Worm (Caenorhabditis elegans) whole organism, L4 larva: ENCODE data around the gene Y43C5A.4.
"Not testable (repeated sequence)": the region's sequence is repeated elsewhere in the genome, so short reads cannot be mapped to it uniquely, and the experiment has no call there.

Experiments used
- T26A8.4 ChIP-seq: fragments of 200-800 bp; sonication (Bioruptor generic); IDR thresholded peaks from 2 replicates; pipeline ENCODE4 v1.3.6; 2022; ENCODE audit warnings: missing genetic modification characterization, missing compliant biosample characterization
- daf-19 ChIP-seq: fragments of 200-800 bp; sonication (Bioruptor generic); conservative IDR thresholded peaks from 2 replicates; pipeline ENCODE4 v1.3.6; 2022; ENCODE audit warnings: missing genetic modification characterization, missing compliant biosample characterization
- dmd-9 ChIP-seq: fragments of 200-800 bp; sonication (Bioruptor generic); IDR thresholded peaks from 2 replicates; pipeline ENCODE4 v1.3.6; 2022; ENCODE audit warnings: missing genetic modification reagents, missing genetic modification characterization, missing compliant biosample characterization
- fkh-10 ChIP-seq: fragments of 150-350 bp; optimal IDR thresholded peaks from 2 replicates; lab custom pipeline; 2014; ENCODE audit warnings: missing biosample characterization, missing genetic modification reagents, missing genetic modification characterization
- fos-1 ChIP-seq: fragments of 150-350 bp; optimal IDR thresholded peaks from 2 replicates; lab custom pipeline; 2014; ENCODE audit warnings: missing biosample characterization, missing genetic modification characterization
- lsy-2 ChIP-seq, 2 experiments: fragments of 150-350 bp in 1 of 2; sonication (generic microtip) in 1 of 2; optimal IDR thresholded peaks; 2 replicates each; lab custom pipeline; 2014 to 2017; ENCODE audit warnings: missing biosample characterization in 2 of 2, missing genetic modification characterization in 2 of 2
- nhr-102 ChIP-seq: sonication (generic microtip); optimal IDR thresholded peaks from 2 replicates; lab custom pipeline; 2016; ENCODE audit warnings: mild to moderate bottlenecking, missing genetic modification characterization, moderate library complexity, missing compliant biosample characterization
- nhr-11 ChIP-seq: fragments of 150-350 bp; optimal IDR thresholded peaks from 2 replicates; lab custom pipeline; 2014; ENCODE audit warnings: missing biosample characterization, missing genetic modification characterization
- nhr-237 ChIP-seq: sonication (generic microtip); optimal IDR thresholded peaks from 2 replicates; lab custom pipeline; 2017; ENCODE audit warnings: missing biosample characterization, missing genetic modification characterization
- nhr-25 ChIP-seq: sonication (generic microtip); optimal IDR thresholded peaks from 2 replicates; lab custom pipeline; 2017; ENCODE audit warnings: missing genetic modification characterization, mild to moderate bottlenecking, missing compliant biosample characterization, antibody characterized with exemption, moderate library complexity, borderline replicate concordance; ENCODE audit not compliant: insufficient read depth
- php-3 ChIP-seq: fragments of 200-800 bp; sonication (Bioruptor generic); IDR thresholded peaks from 2 replicates; pipeline ENCODE4 v1.3.6; 2022; ENCODE audit warnings: missing genetic modification reagents, missing genetic modification characterization, missing compliant biosample characterization
- tag-97 ChIP-seq: fragments of 200-800 bp; sonication (Bioruptor generic); IDR thresholded peaks from 2 replicates; pipeline ENCODE4 v1.3.6; 2022; ENCODE audit warnings: missing genetic modification characterization, missing compliant biosample characterization
- unc-130 ChIP-seq: sonication (generic microtip); optimal IDR thresholded peaks from 2 replicates; lab custom pipeline; 2016; ENCODE audit warnings: missing genetic modification reagents, missing genetic modification characterization, missing compliant biosample characterization
- ztf-11 ChIP-seq: fragments of 150-350 bp; optimal IDR thresholded peaks from 2 replicates; lab custom pipeline; 2014; ENCODE audit warnings: missing biosample characterization, missing genetic modification characterization

DNA sequence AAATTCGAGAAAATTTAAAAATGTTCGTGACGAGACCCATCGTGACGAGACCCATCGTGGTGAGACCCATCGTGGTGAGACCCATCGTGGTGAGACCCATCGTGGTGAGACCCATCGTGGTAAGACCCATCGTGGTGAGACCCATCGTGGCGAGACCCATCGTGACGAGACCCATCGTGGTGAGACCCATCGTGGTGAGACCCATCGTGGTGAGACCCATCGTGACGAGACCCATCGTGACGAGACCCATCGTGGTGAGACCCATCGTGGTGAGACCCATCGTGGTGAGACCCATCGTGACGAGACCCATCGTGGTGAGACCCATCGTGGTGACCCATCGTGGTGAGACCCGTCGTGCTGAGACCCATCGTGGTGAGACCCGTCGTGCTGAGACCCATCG, 14.9 kb upstream of the Y43C5A.4 start:
- TF ChIP-seq dmd-9; fkh-10 (GFP tag; lab: Kevin White, UChicago); php-3 (GFP tag; lab: Robert Waterston, UW); nhr-11 (tag; lab: Kevin White, UChicago); fos-1 (tag; lab: Kevin White, UChicago); nhr-102 (tag; lab: Kevin White, UChicago); nhr-25 (tag; lab: Kevin White, UChicago); nhr-237; lsy-2 (tag; optimal IDR thresholded peaks at IDR 0.05; lab: Kevin White, UChicago); unc-130 (GFP tag; lab: Kevin White, UChicago); daf-19; ztf-11 (tag; lab: Kevin White, UChicago); tag-97 (GFP tag; lab: Robert Waterston, UW); T26A8.4: not testable (repeated sequence)
